Worm (Caenorhabditis elegans): Measurements from ENCODE around the gene Y47D7A.7.

- TF ChIP-seq madf-10 (tag; optimal IDR thresholded peaks at IDR 0.05) (no peak), let-526 (GFP tag; IDR thresholded peaks at IDR 0.05) (no peak), nhr-90 (tag; optimal IDR thresholded peaks at IDR 0.05) (no peak), nhr-120 (GFP tag; IDR thresholded peaks at IDR 0.05) (no peak), dpl-1 (GFP tag; optimal IDR thresholded peaks at IDR 0.05) (no peak)
Measured at ce11 chrV:4410643-4411042, 9.0 kb downstream of the Y47D7A.7 start, which contains the start of gene Y47D7A.3.
